Worm (Caenorhabditis elegans) whole organism, midembryonic: Measurements from ENCODE around the gene fbxb-18.

Experiments used
- cog-1 ChIP-seq: sonication (generic microtip); optimal IDR thresholded peaks from 2 replicates; lab custom pipeline; 2016; ENCODE audit warnings: missing genetic modification characterization, missing compliant biosample characterization
- flt-1 ChIP-seq: fragments of 200-800 bp; sonication (Bioruptor generic); IDR thresholded peaks from 2 replicates; pipeline ENCODE4 v1.3.6; 2022; ENCODE audit warnings: missing genetic modification characterization, missing compliant biosample characterization
- klf-2 ChIP-seq: fragments of 200-800 bp; sonication (Bioruptor generic); conservative IDR thresholded peaks from 2 replicates; pipeline ENCODE4 v1.3.6; 2022; ENCODE audit warnings: missing genetic modification reagents, missing genetic modification characterization, missing compliant biosample characterization
- tab-1 ChIP-seq: fragments of 200-800 bp; sonication (Bioruptor generic); IDR thresholded peaks from 2 replicates; pipeline ENCODE4 v1.3.6; 2022; ENCODE audit warnings: missing genetic modification characterization, missing compliant biosample characterization
- ztf-29 ChIP-seq: fragments of 200-800 bp; sonication (Bioruptor generic); IDR thresholded peaks from 2 replicates; pipeline ENCODE4 v1.3.6; 2022; ENCODE audit warnings: missing genetic modification reagents, missing genetic modification characterization, missing compliant biosample characterization

DNA sequence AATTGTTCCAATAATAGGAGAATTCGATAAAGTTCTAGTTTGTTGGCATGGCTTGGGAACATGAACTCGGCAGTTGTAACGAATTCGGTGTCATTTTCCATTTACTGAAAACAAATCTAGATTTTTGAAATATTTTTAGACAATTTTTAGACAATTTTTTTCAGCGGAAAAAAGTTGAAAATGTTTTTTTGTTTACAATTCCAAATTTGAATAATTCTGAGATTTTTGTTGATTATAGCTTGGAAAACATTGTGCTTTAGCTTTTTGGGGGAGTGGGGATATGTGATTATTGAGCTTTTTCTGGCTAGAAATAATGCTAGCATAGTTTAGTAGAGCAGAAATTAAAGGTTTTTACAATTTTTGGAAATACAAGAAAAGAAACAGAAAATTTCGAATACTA, 19.8 kb downstream of the fbxb-18 start, which contains the start of gene srw-97:
- no peak for TF ChIP-seq tab-1
- no peak for TF ChIP-seq cog-1 (tag; lab: Kevin White, UChicago)
- no peak for TF ChIP-seq klf-2
- TF ChIP-seq flt-1 (GFP tag; lab: Robert Waterston, UW) = no peak
- TF ChIP-seq ztf-29 (GFP tag; lab: Robert Waterston, UW) = no peak
